Fruit fly (Drosophila melanogaster) whole organism, embryonic: ENCODE data around the gene Uvrag.
A peak's percentile ranks its signal among the peaks of the same experiment; 100 is the strongest.

Experiments used
- BEAF-32 ChIP-seq: fragments of 200-800 bp; sonication (Bioruptor generic); optimal IDR thresholded peaks from 3 replicates; lab custom pipeline; 2017; ENCODE audit warnings: missing biosample characterization, missing genetic modification characterization, mild to moderate bottlenecking, moderate library complexity, missing genetic modification reagents
- Bdp1 ChIP-seq: fragments of 200-800 bp; sonication (Bioruptor generic); optimal IDR thresholded peaks from 3 replicates; lab custom pipeline; 2016; ENCODE audit warnings: missing biosample characterization, missing genetic modification characterization
- CG12104 ChIP-seq: fragments of 200-800 bp; sonication (Bioruptor generic); optimal IDR thresholded peaks from 3 replicates; lab custom pipeline; 2016; ENCODE audit warnings: missing biosample characterization, missing genetic modification characterization
- CG12299 ChIP-seq: fragments of 200-800 bp; sonication (Bioruptor generic); optimal IDR thresholded peaks from 2 replicates; lab custom pipeline; 2018; ENCODE audit warnings: missing biosample characterization, mild to moderate bottlenecking, missing genetic modification characterization
- CG13296 ChIP-seq: fragments of 200-800 bp; sonication (Bioruptor generic); optimal IDR thresholded peaks from 3 replicates; lab custom pipeline; 2018; ENCODE audit warnings: missing biosample characterization, mild to moderate bottlenecking, missing genetic modification characterization
- CG14667 ChIP-seq: fragments of 200-800 bp; sonication (Bioruptor generic); IDR thresholded peaks from 2 replicates; pipeline ENCODE4 v1.3.6; 2022; ENCODE audit warnings: missing biosample characterization, missing genetic modification characterization
- CG16815 ChIP-seq: fragments of 200-800 bp; sonication (Bioruptor generic); optimal IDR thresholded peaks from 3 replicates; lab custom pipeline; 2017; ENCODE audit warnings: missing biosample characterization, mild to moderate bottlenecking, missing genetic modification characterization
- CG17829 ChIP-seq: fragments of 200-800 bp; optimal IDR thresholded peaks from 2 replicates; lab custom pipeline; 2019; ENCODE audit warnings: missing biosample characterization, mild to moderate bottlenecking, missing genetic modification characterization, moderate library complexity
- CG2120 ChIP-seq: fragments of 200-800 bp; sonication (Bioruptor generic); optimal IDR thresholded peaks from 3 replicates; lab custom pipeline; 2016; ENCODE audit warnings: missing biosample characterization, missing genetic modification characterization
- CG30431 ChIP-seq: fragments of 200-800 bp; sonication (Bioruptor generic); optimal IDR thresholded peaks from 2 replicates; lab custom pipeline; 2017; ENCODE audit warnings: missing biosample characterization, missing genetic modification characterization
- CG32772 ChIP-seq: fragments of 200-800 bp; sonication (Bioruptor generic); IDR thresholded peaks from 2 replicates; pipeline ENCODE4 v1.3.6; 2022; ENCODE audit warnings: missing biosample characterization, missing genetic modification characterization
- CG33557 ChIP-seq: fragments of 200-800 bp; sonication (Bioruptor generic); optimal IDR thresholded peaks from 2 replicates; lab custom pipeline; 2019; ENCODE audit warnings: missing biosample characterization, mild to moderate bottlenecking, missing genetic modification characterization, moderate library complexity
- CG34422 ChIP-seq: fragments of 200-800 bp; sonication (Bioruptor generic); IDR thresholded peaks from 3 replicates; pipeline ENCODE4 v1.3.6; 2022; ENCODE audit warnings: missing biosample characterization, missing genetic modification characterization
- CG3847 ChIP-seq: fragments of 200-800 bp; sonication (Bioruptor generic); IDR thresholded peaks from 2 replicates; pipeline ENCODE4 v1.3.6; 2022; ENCODE audit warnings: missing biosample characterization, missing genetic modification characterization
- CG6683 ChIP-seq: fragments of 200-800 bp; sonication (Bioruptor generic); optimal IDR thresholded peaks from 2 replicates; lab custom pipeline; 2017; ENCODE audit warnings: missing biosample characterization, mild to moderate bottlenecking, missing genetic modification characterization, missing genetic modification reagents
- CG6765 ChIP-seq: fragments of 200-800 bp; sonication (Bioruptor generic); optimal IDR thresholded peaks from 3 replicates; lab custom pipeline; 2017; ENCODE audit warnings: missing biosample characterization, mild to moderate bottlenecking, missing genetic modification characterization
- CG7372 ChIP-seq: fragments of 200-800 bp; sonication (Bioruptor generic); IDR thresholded peaks from 2 replicates; pipeline ENCODE4 v1.3.6; 2022; ENCODE audit warnings: missing biosample characterization, missing genetic modification characterization
- Camta ChIP-seq: fragments of 200-800 bp; sonication (Bioruptor generic); optimal IDR thresholded peaks from 2 replicates; lab custom pipeline; 2016; ENCODE audit warnings: missing biosample characterization, missing genetic modification characterization
- Chrac-16 ChIP-seq: fragments of 200-800 bp; sonication (Bioruptor generic); optimal IDR thresholded peaks from 3 replicates; lab custom pipeline; 2016; ENCODE audit warnings: missing biosample characterization, missing genetic modification characterization
- D19A ChIP-seq: fragments of 200-800 bp; optimal IDR thresholded peaks from 3 replicates; lab custom pipeline; 2019; ENCODE audit warnings: missing biosample characterization, mild to moderate bottlenecking, missing genetic modification characterization, moderate library complexity
- Dip3 ChIP-seq: fragments of 200-800 bp; sonication (Bioruptor generic); optimal IDR thresholded peaks from 3 replicates; lab custom pipeline; 2016; ENCODE audit warnings: missing biosample characterization, missing genetic modification characterization
- Doc2 ChIP-seq: fragments of 200-800 bp; sonication (Bioruptor generic); IDR thresholded peaks from 2 replicates; pipeline ENCODE4 v1.3.6; 2022; ENCODE audit warnings: missing biosample characterization, missing genetic modification characterization
- Fer1 ChIP-seq: fragments of 200-800 bp; sonication (Bioruptor generic); optimal IDR thresholded peaks from 2 replicates; lab custom pipeline; 2017; ENCODE audit warnings: missing biosample characterization, mild to moderate bottlenecking, missing genetic modification characterization
- H15 ChIP-seq: fragments of 200-800 bp; sonication (Bioruptor generic); IDR thresholded peaks from 3 replicates; pipeline ENCODE4 v1.3.6; 2022; ENCODE audit warnings: missing biosample characterization, missing genetic modification characterization
- HmgZ ChIP-seq: fragments of 200-800 bp; sonication (Bioruptor generic); optimal IDR thresholded peaks from 2 replicates; lab custom pipeline; 2018; ENCODE audit warnings: missing biosample characterization, mild to moderate bottlenecking, missing genetic modification characterization
- Max ChIP-seq: fragments of 200-800 bp; sonication (Bioruptor generic); optimal IDR thresholded peaks from 2 replicates; lab custom pipeline; 2016; ENCODE audit warnings: missing biosample characterization, mild to moderate bottlenecking, missing genetic modification characterization
- NC2β ChIP-seq: fragments of 200-800 bp; sonication (Bioruptor generic); optimal IDR thresholded peaks from 2 replicates; lab custom pipeline; 2016; ENCODE audit warnings: missing biosample characterization, missing genetic modification characterization
- Oli ChIP-seq: fragments of 200-800 bp; sonication (Bioruptor generic); optimal IDR thresholded peaks from 2 replicates; lab custom pipeline; 2018; ENCODE audit warnings: missing biosample characterization, mild to moderate bottlenecking, missing genetic modification characterization, moderate library complexity
- Six4 ChIP-seq: fragments of 200-800 bp; sonication (Bioruptor generic); optimal IDR thresholded peaks from 2 replicates; lab custom pipeline; 2016; ENCODE audit warnings: missing biosample characterization, missing genetic modification characterization
- Sry-δ ChIP-seq: fragments of 200-800 bp; sonication (Bioruptor generic); optimal IDR thresholded peaks from 2 replicates; lab custom pipeline; 2016; ENCODE audit warnings: missing biosample characterization, missing genetic modification characterization
- YL-1 ChIP-seq: fragments of 200-800 bp; sonication (Bioruptor generic); optimal IDR thresholded peaks from 3 replicates; lab custom pipeline; 2017; ENCODE audit warnings: missing biosample characterization, mild to moderate bottlenecking, missing genetic modification characterization
- abd-A ChIP-seq: fragments of 200-800 bp; sonication (Bioruptor generic); optimal IDR thresholded peaks from 3 replicates; lab custom pipeline; 2019; ENCODE audit warnings: missing biosample characterization, mild to moderate bottlenecking, missing genetic modification characterization, moderate library complexity
- ac ChIP-seq: fragments of 200-800 bp; sonication (Bioruptor generic); optimal IDR thresholded peaks from 3 replicates; lab custom pipeline; 2017; ENCODE audit warnings: missing biosample characterization, mild to moderate bottlenecking, missing genetic modification characterization
- amos ChIP-seq: fragments of 200-800 bp; sonication (Bioruptor generic); IDR thresholded peaks from 2 replicates; pipeline ENCODE4 v1.3.6; 2022; ENCODE audit warnings: missing biosample characterization, missing genetic modification characterization; ENCODE audit not compliant: partially characterized antibody
- chif ChIP-seq, 2 experiments: fragments of 200-800 bp; sonication (Bioruptor generic); optimal IDR thresholded peaks; 3 replicates each; lab custom pipeline; 2016; ENCODE audit warnings: missing biosample characterization in 2 of 2, missing genetic modification characterization in 2 of 2
- crp ChIP-seq, 2 experiments: fragments of 200-800 bp; sonication (Bioruptor generic); optimal IDR thresholded peaks; 2 replicates in 1 of 2; 3 replicates in 1 of 2; lab custom pipeline; 2017; ENCODE audit warnings: missing biosample characterization in 2 of 2, missing genetic modification characterization in 2 of 2, mild to moderate bottlenecking in 1 of 2, moderate library complexity in 1 of 2
- dmrt11E ChIP-seq: fragments of 200-800 bp; sonication (Bioruptor generic); optimal IDR thresholded peaks from 3 replicates; lab custom pipeline; 2018; ENCODE audit warnings: missing biosample characterization, mild to moderate bottlenecking, missing genetic modification characterization, moderate library complexity
- dpn ChIP-seq, 2 experiments: fragments of 200-800 bp; sonication (Bioruptor generic); optimal IDR thresholded peaks; 3 replicates each; lab custom pipeline; 2016; ENCODE audit warnings: missing biosample characterization in 2 of 2, missing genetic modification characterization in 2 of 2
- exex ChIP-seq: fragments of 200-800 bp; sonication (Bioruptor generic); optimal IDR thresholded peaks from 4 replicates; lab custom pipeline; 2018; ENCODE audit warnings: missing biosample characterization, mild to moderate bottlenecking, missing genetic modification characterization, moderate library complexity
- mld ChIP-seq: fragments of 200-800 bp; sonication (Bioruptor generic); IDR thresholded peaks from 3 replicates; pipeline ENCODE4 v1.3.6; 2022; ENCODE audit warnings: missing biosample characterization, missing genetic modification characterization; ENCODE audit not compliant: partially characterized antibody
- pfk ChIP-seq: fragments of 200-800 bp; sonication (Bioruptor generic); optimal IDR thresholded peaks from 2 replicates; lab custom pipeline; 2018; ENCODE audit warnings: missing biosample characterization, mild to moderate bottlenecking, missing genetic modification characterization, moderate library complexity
- repo ChIP-seq: fragments of 200-800 bp; sonication (Bioruptor generic); optimal IDR thresholded peaks from 2 replicates; lab custom pipeline; 2016; ENCODE audit warnings: missing biosample characterization, missing genetic modification characterization
- row ChIP-seq: fragments of 200-800 bp; sonication (Bioruptor generic); IDR thresholded peaks from 3 replicates; pipeline ENCODE4 v1.3.6; 2022; ENCODE audit warnings: missing biosample characterization, missing genetic modification characterization
- seq ChIP-seq: fragments of 200-800 bp; sonication (Bioruptor generic); IDR thresholded peaks from 2 replicates; pipeline ENCODE4 v1.3.6; 2022; ENCODE audit warnings: missing biosample characterization, missing genetic modification characterization
- ssp ChIP-seq: fragments of 200-800 bp; sonication (Bioruptor generic); IDR thresholded peaks from 2 replicates; pipeline ENCODE4 v1.3.6; 2022; ENCODE audit warnings: missing biosample characterization, missing genetic modification characterization
- tap ChIP-seq: fragments of 200-800 bp; optimal IDR thresholded peaks from 3 replicates; lab custom pipeline; 2019; ENCODE audit warnings: missing biosample characterization, mild to moderate bottlenecking, missing genetic modification characterization, moderate library complexity
- tgo ChIP-seq: fragments of 200-800 bp; sonication (Bioruptor generic); IDR thresholded peaks from 3 replicates; pipeline ENCODE4 v1.3.6; 2022; ENCODE audit warnings: missing biosample characterization, missing genetic modification characterization
- twi ChIP-seq: fragments of 200-800 bp; optimal IDR thresholded peaks from 2 replicates; lab custom pipeline; 2019; ENCODE audit warnings: missing biosample characterization, mild to moderate bottlenecking, missing genetic modification characterization, moderate library complexity
- unpg ChIP-seq: fragments of 200-800 bp; sonication (Bioruptor generic); optimal IDR thresholded peaks from 3 replicates; lab custom pipeline; 2018; ENCODE audit warnings: missing biosample characterization, mild to moderate bottlenecking, missing genetic modification characterization, moderate library complexity
- yki ChIP-seq: fragments of >200 bp; optimal IDR thresholded peaks from 3 replicates; lab custom pipeline; 2018
- zen ChIP-seq: fragments of 200-800 bp; sonication (Bioruptor generic); optimal IDR thresholded peaks from 3 replicates; lab custom pipeline; 2018; ENCODE audit warnings: missing biosample characterization, mild to moderate bottlenecking, missing genetic modification characterization, moderate library complexity

Uvrag gene

dm6 chr2L:13286456-13286855, at the start of gene Uvrag, which contains the start of gene Drep4 (continued):
- peak; percentile 38; the same call in 1 of the 2 replicates for TF ChIP-seq CG7372
- TF ChIP-seq CG3847 (GFP tag; lab: Robert Waterston, UW) = peak; percentile 85
- TF ChIP-seq H15 (GFP tag; lab: Robert Waterston, UW) = peak; percentile 43; the same call in 1 of the 3 replicates
- peak; percentile 51 for TF ChIP-seq CG12104 (GFP tag; lab: Kevin White, UChicago)
- peak; percentile 50 for TF ChIP-seq HmgZ
- TF ChIP-seq chif (GFP tag; optimal IDR thresholded peaks at IDR 0.05; lab: Kevin White, UChicago) = peak in 1 of 2 experiments; percentile 9
- peak; percentile 62 for TF ChIP-seq Chrac-16 (GFP tag; lab: Kevin White, UChicago)
- peak; percentile 69; the same call in 2 of the 3 replicates for TF ChIP-seq tgo (GFP tag; lab: Robert Waterston, UW)
- TF ChIP-seq CG14667 (GFP tag; lab: Robert Waterston, UW) = peak; percentile 34; the same call in 1 of the 2 replicates
- TF ChIP-seq Sry-δ (GFP tag; lab: Kevin White, UChicago) = no peak
- TF ChIP-seq repo (GFP tag; lab: Kevin White, UChicago) = no peak
- TF ChIP-seq YL-1 (GFP tag; lab: Kevin White, UChicago) = peak; percentile 50
- TF ChIP-seq Oli (tag; lab: Kevin White, UChicago) = peak; percentile 62
- peak; percentile 66 for TF ChIP-seq CG13296 (GFP tag; lab: Kevin White, UChicago)
- TF ChIP-seq dpn (GFP tag; optimal IDR thresholded peaks at IDR 0.05; lab: Kevin White, UChicago) = peak in 1 of 2 experiments; percentile 76
- TF ChIP-seq D19A (tag; lab: Kevin White, UChicago) = peak; percentile 56
- no peak for TF ChIP-seq unpg (GFP tag; lab: Kevin White, UChicago)
- TF ChIP-seq ssp (GFP tag; lab: Robert Waterston, UW) = peak; percentile 54
- peak; percentile 33 for TF ChIP-seq Dip3 (GFP tag; lab: Kevin White, UChicago)
- peak; percentile 43 for TF ChIP-seq CG16815 (GFP tag; lab: Kevin White, UChicago)
- TF ChIP-seq ac = no peak
- peak; percentile 75 for TF ChIP-seq zen (tag; lab: Kevin White, UChicago)
- TF ChIP-seq Fer1 = no peak
- TF ChIP-seq CG34422 (GFP tag; lab: Robert Waterston, UW) = 0 out of 3 replicates have a peak, but pooled peaks have one; percentile 14
- peak; percentile 33 for TF ChIP-seq BEAF-32 (GFP tag; lab: Kevin White, UChicago)
- no peak for TF ChIP-seq abd-A (tag; lab: Kevin White, UChicago)
- peak; percentile 59 for TF ChIP-seq CG33557 (GFP tag; lab: Kevin White, UChicago)
- no peak for TF ChIP-seq amos (GFP tag; lab: Robert Waterston, UW)
- TF ChIP-seq exex (tag; lab: Kevin White, UChicago) = no peak
- no peak for TF ChIP-seq Doc2 (GFP tag; lab: Robert Waterston, UW)
- TF ChIP-seq crp (GFP tag; optimal IDR thresholded peaks at IDR 0.05; lab: Kevin White, UChicago) = peak; percentile 68 to 91
- TF ChIP-seq Camta (GFP tag; lab: Kevin White, UChicago) = no peak
- TF ChIP-seq row (GFP tag; lab: Robert Waterston, UW) = peak; percentile 90
- TF ChIP-seq CG6683 = no peak
- TF ChIP-seq seq (GFP tag; lab: Robert Waterston, UW) = no peak
- TF ChIP-seq tap (tag; lab: Kevin White, UChicago) = no peak
- TF ChIP-seq NC2β (GFP tag; lab: Kevin White, UChicago) = no peak
- TF ChIP-seq yki (lab: Kevin White, UChicago) = no peak
- peak; percentile 62 for TF ChIP-seq CG32772 (GFP tag; lab: Robert Waterston, UW)
- TF ChIP-seq twi (tag; lab: Kevin White, UChicago) = no peak
- TF ChIP-seq Bdp1 (GFP tag; lab: Kevin White, UChicago) = no peak
- no peak for TF ChIP-seq pfk (GFP tag; lab: Kevin White, UChicago)
- no peak for TF ChIP-seq mld (GFP tag; lab: Robert Waterston, UW)
- peak; percentile 81 for TF ChIP-seq CG17829 (tag; lab: Kevin White, UChicago)
- peak; percentile 35 for TF ChIP-seq CG6765 (GFP tag; lab: Kevin White, UChicago)
- TF ChIP-seq Six4 (GFP tag; lab: Kevin White, UChicago) = peak; percentile 17
- TF ChIP-seq dmrt11E (tag; lab: Kevin White, UChicago) = peak; percentile 79
- TF ChIP-seq Max = peak; percentile 30
- peak; percentile 59 for TF ChIP-seq CG12299
- TF ChIP-seq CG2120 (GFP tag; lab: Kevin White, UChicago) = peak; percentile 55
- peak; percentile 17 for TF ChIP-seq CG30431 (GFP tag; lab: Kevin White, UChicago)
